Fruit fly (Drosophila melanogaster): ENCODE results near the gene TfIIEbeta.

Gene TfIIEbeta

dm6 chr3L:4239442-4240322 lies 47.2 kb upstream of the TfIIEbeta start, which contains the start of gene Sqor (continued):
- TF ChIP-seq lov (optimal IDR thresholded peaks at IDR 0.05), result no peak
- TF ChIP-seq lov (GFP tag; IDR thresholded peaks at IDR 0.05), result peak; percentile 59; the same call in 1 of the 3 replicates
- peak; percentile 77 for TF ChIP-seq esg (GFP tag; conservative IDR thresholded peaks at IDR 0.05)
- TF ChIP-seq CG11504 (tag; optimal IDR thresholded peaks at IDR 0.05), result peak; percentile 85
- TF ChIP-seq eyg (GFP tag; optimal IDR thresholded peaks at IDR 0.05), result peak; percentile 87
- no peak for TF ChIP-seq pan (optimal IDR thresholded peaks at IDR 0.05)
- peak in 1 of 2 experiments; percentile 82 for TF ChIP-seq pan (GFP tag; optimal IDR thresholded peaks at IDR 0.05 in 1 of 2, IDR thresholded peaks at IDR 0.05 in 1 of 2)
- peak; percentile 58; the same call in 2 of the 3 replicates for TF ChIP-seq CG2889 (GFP tag; IDR thresholded peaks at IDR 0.05)
- TF ChIP-seq mirr (GFP tag; optimal IDR thresholded peaks at IDR 0.05), result no peak
- TF ChIP-seq CG10959 (GFP tag; IDR thresholded peaks at IDR 0.05), result no peak
- TF ChIP-seq CG9797 (GFP tag; optimal IDR thresholded peaks at IDR 0.05), result no peak
- peak; percentile 74 for TF ChIP-seq cas (GFP tag; IDR thresholded peaks at IDR 0.05)
- TF ChIP-seq E2f2 (GFP tag; IDR thresholded peaks at IDR 0.05), result peak; percentile 59
- no peak for TF ChIP-seq cad (GFP tag; optimal IDR thresholded peaks at IDR 0.05)
- TF ChIP-seq bigmax (GFP tag; optimal IDR thresholded peaks at IDR 0.05), result no peak
- no peak for TF ChIP-seq Gsc (GFP tag; IDR thresholded peaks at IDR 0.05)
- no peak for TF ChIP-seq usp (GFP tag; optimal IDR thresholded peaks at IDR 0.05)
- peak; percentile 57 for TF ChIP-seq ken (GFP tag; IDR thresholded peaks at IDR 0.05)
- peak; percentile 81 for TF ChIP-seq CG13624 (GFP tag; optimal IDR thresholded peaks at IDR 0.05)
- TF ChIP-seq CG8478 (optimal IDR thresholded peaks at IDR 0.05), result no peak
- peak; percentile 60; the same call in 1 of the 2 replicates for TF ChIP-seq CG8765 (GFP tag; IDR thresholded peaks at IDR 0.05)
- peak; percentile 44 for TF ChIP-seq exex (tag; optimal IDR thresholded peaks at IDR 0.05)
- TF ChIP-seq Dp (GFP tag; optimal IDR thresholded peaks at IDR 0.05), result peak; percentile 23
- TF ChIP-seq CG2875 (GFP tag; optimal IDR thresholded peaks at IDR 0.05), result peak; percentile 31
- peak; percentile 88 for TF ChIP-seq pb (GFP tag; optimal IDR thresholded peaks at IDR 0.05)
- TF ChIP-seq CG1647 (GFP tag; optimal IDR thresholded peaks at IDR 0.05), result peak; percentile 71
- TF ChIP-seq CG32767 (GFP tag; IDR thresholded peaks at IDR 0.05), result peak; percentile 76
- no peak; the same call in 1 of the 2 replicates for TF ChIP-seq CkIIα-i1 (GFP tag; IDR thresholded peaks at IDR 0.05)
- TF ChIP-seq CG43689 (GFP tag; IDR thresholded peaks at IDR 0.05), result no peak; the same call in 1 of the 2 replicates
- peak; percentile 83 for TF ChIP-seq vfl (GFP tag; optimal IDR thresholded peaks at IDR 0.05)
- peak; percentile 44 for TF ChIP-seq nerfin-1 (tag; optimal IDR thresholded peaks at IDR 0.05)
- TF ChIP-seq CG11560 (tag; IDR thresholded peaks at IDR 0.05), result 0 out of 3 replicates have a peak, but pooled peaks have one; percentile 53
- TF ChIP-seq CG13894 (tag; optimal IDR thresholded peaks at IDR 0.05), result peak; percentile 85
- TF ChIP-seq Blimp-1 (GFP tag; optimal IDR thresholded peaks at IDR 0.05), result peak; percentile 62
- TF ChIP-seq CG5245 (GFP tag; optimal IDR thresholded peaks at IDR 0.05), result peak; percentile 57
- TF ChIP-seq CG11695 (GFP tag; IDR thresholded peaks at IDR 0.05), result peak; percentile 85
- TF ChIP-seq CG12071 (GFP tag; optimal IDR thresholded peaks at IDR 0.05), result peak; percentile 76
- peak; percentile 78 for TF ChIP-seq CG8281 (tag; optimal IDR thresholded peaks at IDR 0.05)
- peak; percentile 61 for TF ChIP-seq Max (GFP tag; optimal IDR thresholded peaks at IDR 0.05)
- TF ChIP-seq CG6654 (GFP tag; optimal IDR thresholded peaks at IDR 0.05), result peak; percentile 58
- TF ChIP-seq CG9932 (GFP tag; IDR thresholded peaks at IDR 0.05), result peak; percentile 82
- no peak for TF ChIP-seq Sin3A (optimal IDR thresholded peaks at IDR 0.05)
- TF ChIP-seq Dfd (GFP tag; optimal IDR thresholded peaks at IDR 0.05), result no peak
- peak; percentile 78 for TF ChIP-seq sob (GFP tag; IDR thresholded peaks at IDR 0.05)
- no peak for TF ChIP-seq Sox100B (GFP tag; optimal IDR thresholded peaks at IDR 0.05)
- TF ChIP-seq CG7839 (tag; optimal IDR thresholded peaks at IDR 0.05), result peak; percentile 89
- TF ChIP-seq kni (GFP tag; optimal IDR thresholded peaks at IDR 0.05), result no peak
- TF ChIP-seq Hand (GFP tag; optimal IDR thresholded peaks at IDR 0.05), result peak; percentile 75
- peak; percentile 95 for TF ChIP-seq CG17361 (GFP tag; IDR thresholded peaks at IDR 0.05)
- peak; percentile 89 for TF ChIP-seq CG1603 (tag; optimal IDR thresholded peaks at IDR 0.05)
